Fruit fly (Drosophila melanogaster) whole organism, embryonic: Measurements from ENCODE around the gene CG33969.

Experiments used
- Ada2b ChIP-seq: fragments of 200-800 bp; sonication (Bioruptor generic); IDR thresholded peaks from 2 replicates; pipeline ENCODE4 v1.3.6; 2022; ENCODE audit warnings: missing biosample characterization, missing genetic modification characterization
- Awh ChIP-seq: fragments of 200-800 bp; sonication (Bioruptor generic); IDR thresholded peaks from 2 replicates; pipeline ENCODE4, ENCODE4 v1.3.6; 2022; ENCODE audit warnings: missing biosample characterization, missing genetic modification characterization
- CG10267 ChIP-seq: fragments of 200-800 bp; sonication (Bioruptor generic); optimal IDR thresholded peaks from 2 replicates; lab custom pipeline; 2018; ENCODE audit warnings: missing biosample characterization, mild to moderate bottlenecking, missing genetic modification characterization, moderate library complexity
- CG13296 ChIP-seq: fragments of 200-800 bp; sonication (Bioruptor generic); optimal IDR thresholded peaks from 3 replicates; lab custom pipeline; 2018; ENCODE audit warnings: missing biosample characterization, mild to moderate bottlenecking, missing genetic modification characterization
- CG13424 ChIP-seq: fragments of 200-800 bp; sonication (Bioruptor generic); optimal IDR thresholded peaks from 2 replicates; lab custom pipeline; 2019; ENCODE audit warnings: missing biosample characterization, mild to moderate bottlenecking, missing genetic modification characterization, moderate library complexity
- CG15269 ChIP-seq: fragments of 200-800 bp; sonication (Bioruptor generic); optimal IDR thresholded peaks from 2 replicates; lab custom pipeline; 2018; ENCODE audit warnings: missing biosample characterization, mild to moderate bottlenecking, missing genetic modification characterization, moderate library complexity
- CG17802 ChIP-seq: fragments of 200-800 bp; sonication (Bioruptor generic); optimal IDR thresholded peaks from 2 replicates; lab custom pipeline; 2018; ENCODE audit warnings: missing biosample characterization, mild to moderate bottlenecking, missing genetic modification characterization, moderate library complexity
- CG17829 ChIP-seq: fragments of 200-800 bp; optimal IDR thresholded peaks from 2 replicates; lab custom pipeline; 2019; ENCODE audit warnings: missing biosample characterization, mild to moderate bottlenecking, missing genetic modification characterization, moderate library complexity
- CG17912 ChIP-seq: fragments of 200-800 bp; sonication (Bioruptor generic); optimal IDR thresholded peaks from 2 replicates; lab custom pipeline; 2018; ENCODE audit warnings: missing biosample characterization, mild to moderate bottlenecking, missing genetic modification characterization
- CG18619 ChIP-seq: fragments of 200-800 bp; sonication (Bioruptor generic); optimal IDR thresholded peaks from 3 replicates; lab custom pipeline; 2017; ENCODE audit warnings: missing biosample characterization, mild to moderate bottlenecking, missing genetic modification characterization
- CG2678 ChIP-seq: fragments of 200-800 bp; sonication (Bioruptor generic); optimal IDR thresholded peaks from 3 replicates; lab custom pipeline; 2019; ENCODE audit warnings: missing biosample characterization, mild to moderate bottlenecking, missing genetic modification characterization, moderate library complexity
- CG2712 ChIP-seq: fragments of 200-800 bp; optimal IDR thresholded peaks from 3 replicates; lab custom pipeline; 2019; ENCODE audit warnings: missing biosample characterization, mild to moderate bottlenecking, missing genetic modification characterization, moderate library complexity
- CG31224 ChIP-seq: fragments of 200-800 bp; sonication (Bioruptor generic); IDR thresholded peaks from 2 replicates; pipeline ENCODE4 v1.3.6; 2022; ENCODE audit warnings: missing biosample characterization, missing genetic modification characterization
- CG31365 ChIP-seq: fragments of 200-800 bp; sonication (Bioruptor generic); optimal IDR thresholded peaks from 2 replicates; lab custom pipeline; 2018; ENCODE audit warnings: missing biosample characterization, mild to moderate bottlenecking, missing genetic modification characterization
- CG32532 ChIP-seq: fragments of 200-800 bp; sonication (Bioruptor generic); IDR thresholded peaks from 2 replicates; pipeline ENCODE4 v1.3.6; 2022; ENCODE audit warnings: missing biosample characterization, missing genetic modification characterization
- CG3726 ChIP-seq: fragments of 200-800 bp; sonication (Bioruptor generic); IDR thresholded peaks from 3 replicates; pipeline ENCODE4, ENCODE4 v1.3.6; 2022; ENCODE audit warnings: missing biosample characterization, missing genetic modification characterization
- CG43689 ChIP-seq: fragments of 200-800 bp; sonication (Bioruptor generic); IDR thresholded peaks from 2 replicates; pipeline ENCODE4 v1.3.6; 2022; ENCODE audit warnings: missing biosample characterization, missing genetic modification characterization
- CG4617 ChIP-seq: fragments of 200-800 bp; sonication (Bioruptor generic); optimal IDR thresholded peaks from 3 replicates; lab custom pipeline; 2016; ENCODE audit warnings: missing biosample characterization, missing genetic modification characterization, borderline replicate concordance
- CG4730 ChIP-seq: fragments of 200-800 bp; sonication (Bioruptor generic); IDR thresholded peaks from 2 replicates; pipeline ENCODE4 v1.3.6; 2022; ENCODE audit warnings: missing biosample characterization, missing genetic modification characterization
- CG6254 ChIP-seq: fragments of 200-800 bp; sonication (Bioruptor generic); optimal IDR thresholded peaks from 3 replicates; lab custom pipeline; 2017; ENCODE audit warnings: mild to moderate bottlenecking, missing biosample characterization, missing genetic modification reagents, missing genetic modification characterization
- CG6272 ChIP-seq: fragments of 200-800 bp; sonication (Bioruptor generic); IDR thresholded peaks from 2 replicates; pipeline ENCODE4 v1.3.6; 2022; ENCODE audit warnings: missing biosample characterization, missing genetic modification characterization
- CG6765 ChIP-seq: fragments of 200-800 bp; sonication (Bioruptor generic); optimal IDR thresholded peaks from 3 replicates; lab custom pipeline; 2017; ENCODE audit warnings: missing biosample characterization, mild to moderate bottlenecking, missing genetic modification characterization
- CG6813 ChIP-seq: fragments of 200-800 bp; sonication (Bioruptor generic); optimal IDR thresholded peaks from 2 replicates; lab custom pipeline; 2017; ENCODE audit warnings: missing biosample characterization, missing genetic modification characterization, mild to moderate bottlenecking, moderate library complexity, missing genetic modification reagents
- CG7963 ChIP-seq: fragments of 200-800 bp; sonication (Bioruptor generic); IDR thresholded peaks from 3 replicates; pipeline ENCODE4 v1.3.6; 2022; ENCODE audit warnings: missing biosample characterization, missing genetic modification characterization; ENCODE audit not compliant: partially characterized antibody
- CG8089 ChIP-seq: fragments of 200-800 bp; sonication (Bioruptor generic); optimal IDR thresholded peaks from 3 replicates; lab custom pipeline; 2016; ENCODE audit warnings: missing biosample characterization, missing genetic modification characterization
- CG9797 ChIP-seq: fragments of 200-800 bp; sonication (Bioruptor generic); optimal IDR thresholded peaks from 3 replicates; lab custom pipeline; 2018; ENCODE audit warnings: missing biosample characterization, mild to moderate bottlenecking, missing genetic modification characterization
- Deaf1 ChIP-seq: fragments of 200-800 bp; optimal IDR thresholded peaks from 3 replicates; lab custom pipeline; 2019; ENCODE audit warnings: missing biosample characterization, mild to moderate bottlenecking, missing genetic modification characterization, moderate library complexity
- Dek ChIP-seq: fragments of 200-800 bp; sonication (Bioruptor generic); optimal IDR thresholded peaks from 3 replicates; lab custom pipeline; 2019; ENCODE audit warnings: missing biosample characterization, mild to moderate bottlenecking, missing genetic modification characterization, moderate library complexity
- Fer2 ChIP-seq: fragments of 200-800 bp; sonication (Bioruptor generic); optimal IDR thresholded peaks from 2 replicates; lab custom pipeline; 2018; ENCODE audit warnings: missing biosample characterization, mild to moderate bottlenecking, missing genetic modification characterization, moderate library complexity
- Hsf ChIP-seq: fragments of 200-800 bp; sonication (Bioruptor generic); optimal IDR thresholded peaks from 3 replicates; lab custom pipeline; 2016; ENCODE audit warnings: missing biosample characterization, missing genetic modification characterization
- Nf-YC ChIP-seq: fragments of 200-800 bp; optimal IDR thresholded peaks from 3 replicates; lab custom pipeline; 2019; ENCODE audit warnings: missing biosample characterization, mild to moderate bottlenecking, missing genetic modification characterization, moderate library complexity
- Scr ChIP-seq: fragments of 200-800 bp; sonication (Bioruptor generic); IDR thresholded peaks from 2 replicates; pipeline ENCODE4 v1.3.6; 2022; ENCODE audit warnings: missing biosample characterization, missing genetic modification characterization; ENCODE audit not compliant: partially characterized antibody
- ato ChIP-seq: fragments of 200-800 bp; sonication (Bioruptor generic); IDR thresholded peaks from 2 replicates; pipeline ENCODE4 v1.3.6; 2022; ENCODE audit warnings: missing biosample characterization, missing genetic modification characterization; ENCODE audit not compliant: partially characterized antibody
- bab2 ChIP-seq: fragments of 200-800 bp; sonication (Bioruptor generic); optimal IDR thresholded peaks from 2 replicates; lab custom pipeline; 2016; ENCODE audit warnings: missing biosample characterization, missing genetic modification characterization
- chm ChIP-seq: fragments of 200-800 bp; sonication (Bioruptor generic); IDR thresholded peaks from 2 replicates; pipeline ENCODE4 v1.3.6; 2022; ENCODE audit warnings: missing biosample characterization, missing genetic modification characterization
- ci ChIP-seq: fragments of 200-800 bp; sonication (Bioruptor generic); IDR thresholded peaks from 3 replicates; pipeline ENCODE4 v1.3.6; 2022; ENCODE audit warnings: missing biosample characterization, missing genetic modification characterization
- dati ChIP-seq: fragments of 200-800 bp; sonication (Bioruptor generic); IDR thresholded peaks from 2 replicates; pipeline ENCODE4 v1.3.6; 2022; ENCODE audit warnings: missing biosample characterization, missing genetic modification characterization
- dysf ChIP-seq: fragments of 200-800 bp; sonication (Bioruptor generic); IDR thresholded peaks from 3 replicates; pipeline ENCODE4 v1.3.6; 2022; ENCODE audit warnings: missing biosample characterization, missing genetic modification characterization
- peb ChIP-seq: fragments of 200-800 bp; sonication (Bioruptor generic); IDR thresholded peaks from 2 replicates; pipeline ENCODE4 v1.3.6; 2022; ENCODE audit warnings: missing biosample characterization, missing genetic modification characterization
- pita ChIP-seq: fragments of 200-800 bp; sonication (Bioruptor generic); optimal IDR thresholded peaks from 2 replicates; lab custom pipeline; 2017; ENCODE audit warnings: missing biosample characterization, mild to moderate bottlenecking, missing genetic modification characterization
- sim ChIP-seq: fragments of 200-800 bp; sonication (Bioruptor generic); IDR thresholded peaks from 2 replicates; pipeline ENCODE4 v1.3.6; 2022; ENCODE audit warnings: missing biosample characterization, missing genetic modification characterization
- so ChIP-seq: fragments of 200-800 bp; sonication (Bioruptor generic); IDR thresholded peaks from 3 replicates; pipeline ENCODE4 v1.3.6; 2022; ENCODE audit warnings: missing biosample characterization, missing genetic modification characterization
- stc ChIP-seq: fragments of 200-800 bp; sonication (Bioruptor generic); IDR thresholded peaks from 2 replicates; pipeline ENCODE4 v1.3.6; 2022; ENCODE audit warnings: missing biosample characterization, missing genetic modification characterization
- tll ChIP-seq, 2 experiments: fragments of 200-800 bp in 1 of 2; fragments of >200 bp in 1 of 2; sonication (Bioruptor generic) in 1 of 2; optimal IDR thresholded peaks; 2 replicates each; lab custom pipeline; 2017 to 2019; ENCODE audit warnings: missing biosample characterization in 2 of 2, missing genetic modification characterization in 2 of 2, mild to moderate bottlenecking in 1 of 2, moderate library complexity in 1 of 2
- trh ChIP-seq: fragments of 200-800 bp; sonication (Bioruptor generic); optimal IDR thresholded peaks from 2 replicates; lab custom pipeline; 2016; ENCODE audit warnings: missing biosample characterization, missing genetic modification characterization
- unc-4 ChIP-seq: fragments of 200-800 bp; sonication (Bioruptor generic); IDR thresholded peaks from 2 replicates; pipeline ENCODE4 v1.3.6; 2022; ENCODE audit warnings: missing biosample characterization, missing genetic modification characterization; ENCODE audit not compliant: partially characterized antibody
- vfl ChIP-seq: fragments of 200-800 bp; sonication (Bioruptor generic); optimal IDR thresholded peaks from 2 replicates; lab custom pipeline; 2016; ENCODE audit warnings: missing biosample characterization, missing genetic modification characterization
- zfh2 ChIP-seq: fragments of 200-800 bp; sonication (Bioruptor generic); optimal IDR thresholded peaks from 2 replicates; lab custom pipeline; 2016; ENCODE audit warnings: missing biosample characterization, missing genetic modification characterization

Gene CG33969

dm6 chr3L:20441632-20442469, 48.5 kb upstream of the CG33969 start, which contains the start of gene CG5910 (continued):
- TF ChIP-seq CG32532 (GFP tag; lab: Robert Waterston, UW) (peak; percentile 80), CG6813 (peak; percentile 87), ci (GFP tag; lab: Robert Waterston, UW) (peak; percentile 71), sim (0 out of 2 replicates have a peak, but pooled peaks have one; percentile 46), CG17802 (tag; lab: Kevin White, UChicago) (peak; percentile 35), CG31365 (tag; lab: Kevin White, UChicago) (peak; percentile 2), CG4730 (peak; percentile 68), Hsf (GFP tag; lab: Kevin White, UChicago) (peak; percentile 40), CG6254 (GFP tag; lab: Kevin White, UChicago) (peak; percentile 87), CG18619 (GFP tag; lab: Kevin White, UChicago) (peak; percentile 93), CG13424 (tag; lab: Kevin White, UChicago) (peak; percentile 94), CG6272 (peak; percentile 54; the same call in 1 of the 2 replicates), CG3726 (GFP tag; lab: Robert Waterston, UW) (peak; percentile 68; the same call in 2 of the 3 replicates), dysf (GFP tag; lab: Robert Waterston, UW) (peak; percentile 89), CG10267 (peak; percentile 89), CG43689 (GFP tag; lab: Robert Waterston, UW) (peak; percentile 56; the same call in 1 of the 2 replicates), vfl (no peak), CG17829 (tag; lab: Kevin White, UChicago) (peak; percentile 94), Scr (GFP tag; lab: Robert Waterston, UW) (no peak), Deaf1 (tag; lab: Kevin White, UChicago) (peak; percentile 88), Nf-YC (tag; lab: Kevin White, UChicago) (peak; percentile 80), so (peak; percentile 76), unc-4 (no peak), stc (peak; percentile 78), CG9797 (GFP tag; lab: Kevin White, UChicago) (no peak), Ada2b (GFP tag; lab: Robert Waterston, UW) (peak; percentile 75), CG13296 (GFP tag; lab: Kevin White, UChicago) (peak; percentile 91), CG17912 (GFP tag; lab: Kevin White, UChicago) (no peak), CG8089 (GFP tag; lab: Kevin White, UChicago) (peak; percentile 2), trh (GFP tag; lab: Kevin White, UChicago) (peak; percentile 37), CG31224 (peak; percentile 66), ato (GFP tag; lab: Robert Waterston, UW) (no peak), pita (no peak), Awh (GFP tag; lab: Robert Waterston, UW) (peak; percentile 67), CG2678 (tag; lab: Kevin White, UChicago) (peak; percentile 96), CG15269 (peak; percentile 90), CG4617 (peak; percentile 38), CG2712 (tag; lab: Kevin White, UChicago) (peak; percentile 95), dati (GFP tag; lab: Robert Waterston, UW) (no peak), Dek (tag; lab: Kevin White, UChicago) (peak; percentile 89), CG7963 (GFP tag; lab: Robert Waterston, UW) (no peak), tll (GFP tag; optimal IDR thresholded peaks at IDR 0.05; lab: Kevin White, UChicago) (no peak), peb (GFP tag; lab: Robert Waterston, UW) (peak; percentile 50; the same call in 1 of the 2 replicates), bab2 (peak; percentile 7), chm (peak; percentile 55), Fer2 (tag; lab: Kevin White, UChicago) (peak; percentile 74), CG6765 (peak; percentile 88), zfh2 (GFP tag; lab: Kevin White, UChicago) (peak; percentile 25)
